Worm (Caenorhabditis elegans): Measurements from ENCODE around the gene F17E9.2.

DNA sequence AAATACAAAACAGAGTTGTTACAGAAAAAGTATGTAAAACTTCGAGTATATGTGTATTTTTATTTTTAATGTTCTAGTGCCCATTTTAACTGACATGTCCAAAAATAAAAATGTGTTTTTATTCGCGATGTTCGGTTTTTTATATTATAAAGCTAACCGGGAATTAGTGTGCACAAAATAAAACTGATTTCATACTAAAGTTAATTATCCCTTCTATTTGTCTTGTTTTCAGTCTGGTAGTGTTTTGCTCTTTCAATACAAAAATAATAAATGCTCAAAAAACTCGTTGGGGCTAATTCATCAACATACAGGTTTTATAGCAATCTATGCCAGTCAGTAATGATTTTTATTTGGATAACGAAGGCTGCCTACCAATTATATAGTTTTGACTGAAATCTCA, 29.0 kb downstream of the F17E9.2 start:
- TF ChIP-seq ama-1 (optimal IDR thresholded peaks at IDR 0.05) (no peak), nhr-6 (tag; optimal IDR thresholded peaks at IDR 0.05) (no peak), snpc-4 (tag; optimal IDR thresholded peaks at IDR 0.05) (no peak), zag-1 (tag; optimal IDR thresholded peaks at IDR 0.05) (no peak), ztf-11 (tag; optimal IDR thresholded peaks at IDR 0.05) (no peak), ZK546.5 (tag; optimal IDR thresholded peaks at IDR 0.05) (no peak), unc-39 (tag; optimal IDR thresholded peaks at IDR 0.05) (no peak), ceh-82 (tag; optimal IDR thresholded peaks at IDR 0.05) (no peak)

Measured in whole organism, L2 larva.